Fruit fly (Drosophila melanogaster): ENCODE results near the gene CG13126.

DNA sequence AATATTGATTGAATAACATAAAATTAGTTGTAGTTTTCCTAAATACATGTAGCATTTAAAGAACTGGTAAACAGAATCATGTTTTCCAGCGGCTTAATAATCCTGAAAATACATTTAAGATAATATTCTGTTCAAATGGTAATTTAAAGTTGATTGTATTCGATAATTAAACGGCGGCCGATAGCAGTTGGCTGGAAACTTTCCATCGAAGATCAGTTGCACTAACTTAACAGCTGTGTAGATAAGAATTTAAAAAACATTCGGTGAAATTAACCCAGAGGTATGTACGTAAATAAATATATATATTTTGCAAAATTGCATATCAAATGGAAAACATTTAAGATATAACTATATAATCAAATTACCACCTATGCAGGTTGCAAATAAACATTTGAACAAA lies 34.0 kb downstream of the CG13126 start, which contains the start of gene CG4594:
- TF ChIP-seq Crg-1 (GFP tag; optimal IDR thresholded peaks at IDR 0.05) = no peak
- no peak for TF ChIP-seq cic (GFP tag; optimal IDR thresholded peaks at IDR 0.05)
- no peak for TF ChIP-seq CG7045 (GFP tag; optimal IDR thresholded peaks at IDR 0.05)
- no peak for TF ChIP-seq CG7101 (tag; optimal IDR thresholded peaks at IDR 0.05)
- TF ChIP-seq cnc (optimal IDR thresholded peaks at IDR 0.05) = no peak
- TF ChIP-seq Mnt (GFP tag; optimal IDR thresholded peaks at IDR 0.05) = no peak
- no peak for TF ChIP-seq CG14711 (tag; optimal IDR thresholded peaks at IDR 0.05)
